Fruit fly (Drosophila melanogaster): Measurements from ENCODE around the gene Sry-delta.

Gene Sry-delta

dm6 chr3R:30092700-30093044 is 49.5 kb downstream of the Sry-delta start (continued):
- no peak for TF ChIP-seq lbe (GFP tag; optimal IDR thresholded peaks at IDR 0.05)
- peak; percentile 54; the same call in 1 of the 2 replicates for TF ChIP-seq dati (GFP tag; IDR thresholded peaks at IDR 0.05)
- TF ChIP-seq ranshi (GFP tag; IDR thresholded peaks at IDR 0.05): peak; percentile 90
- peak; percentile 87 for TF ChIP-seq ind (GFP tag; optimal IDR thresholded peaks at IDR 0.05)
- peak; percentile 68 for TF ChIP-seq odd (GFP tag; optimal IDR thresholded peaks at IDR 0.05)
- no peak for TF ChIP-seq nerfin-2 (GFP tag; IDR thresholded peaks at IDR 0.05; ENCODE audit: partially characterized antibody)
- TF ChIP-seq Fer1 (GFP tag; optimal IDR thresholded peaks at IDR 0.05): peak; percentile 84
- TF ChIP-seq Dll (GFP tag; IDR thresholded peaks at IDR 0.05; ENCODE audit: partially characterized antibody): no peak
- TF ChIP-seq rib (GFP tag; IDR thresholded peaks at IDR 0.05): peak; percentile 58
- TF ChIP-seq CG1792 (GFP tag; optimal IDR thresholded peaks at IDR 0.05): peak; percentile 70
- peak; percentile 75 for TF ChIP-seq CG6254 (GFP tag; optimal IDR thresholded peaks at IDR 0.05)
- peak; percentile 39 for TF ChIP-seq CG8359 (GFP tag; optimal IDR thresholded peaks at IDR 0.05; ENCODE audit: borderline replicate concordance)
- peak; percentile 89 for TF ChIP-seq CG13624 (GFP tag; optimal IDR thresholded peaks at IDR 0.05)
- TF ChIP-seq E2f1 (GFP tag; IDR thresholded peaks at IDR 0.05): peak; percentile 88
- peak; percentile 87 for TF ChIP-seq CG3847 (GFP tag; IDR thresholded peaks at IDR 0.05)
- TF ChIP-seq peb (GFP tag; IDR thresholded peaks at IDR 0.05): peak; percentile 77
- no peak for TF ChIP-seq hth (optimal IDR thresholded peaks at IDR 0.05)
- TF ChIP-seq HHEX (GFP tag; optimal IDR thresholded peaks at IDR 0.05): peak; percentile 86
- peak; percentile 99 for TF ChIP-seq Blimp-1 (GFP tag; optimal IDR thresholded peaks at IDR 0.05)
- TF ChIP-seq CG32532 (GFP tag; IDR thresholded peaks at IDR 0.05): peak; percentile 91
- TF ChIP-seq CG8944 (GFP tag; optimal IDR thresholded peaks at IDR 0.05): peak; percentile 81
- TF ChIP-seq bcd (GFP tag; optimal IDR thresholded peaks at IDR 0.05): peak; percentile 84
- TF ChIP-seq Hr51 (GFP tag; optimal IDR thresholded peaks at IDR 0.05): peak; percentile 78 to 80
- peak; percentile 83 for TF ChIP-seq fd3F (GFP tag; optimal IDR thresholded peaks at IDR 0.05)
- TF ChIP-seq Lim3 (GFP tag; IDR thresholded peaks at IDR 0.05): no peak
- peak; percentile 67 for TF ChIP-seq zen (tag; optimal IDR thresholded peaks at IDR 0.05)
- TF ChIP-seq CG13424 (tag; optimal IDR thresholded peaks at IDR 0.05): peak; percentile 83
- TF ChIP-seq HLH3B (GFP tag; IDR thresholded peaks at IDR 0.05): peak; percentile 88
- TF ChIP-seq CG10462 (GFP tag; optimal IDR thresholded peaks at IDR 0.05): peak; percentile 46
- TF ChIP-seq tna (GFP tag; IDR thresholded peaks at IDR 0.05; ENCODE audit: partially characterized antibody): no peak
- peak; percentile 66 for TF ChIP-seq CG14710 (tag; optimal IDR thresholded peaks at IDR 0.05)
- TF ChIP-seq CG1233 (GFP tag; optimal IDR thresholded peaks at IDR 0.05): peak; percentile 71
- TF ChIP-seq NC2β (GFP tag; optimal IDR thresholded peaks at IDR 0.05): peak; percentile 81
- peak; percentile 59 for TF ChIP-seq CG17802 (tag; optimal IDR thresholded peaks at IDR 0.05)
- TF ChIP-seq CG31388 (GFP tag; optimal IDR thresholded peaks at IDR 0.05): peak; percentile 62
- TF ChIP-seq Ptx1 (GFP tag; IDR thresholded peaks at IDR 0.05): peak; percentile 92
- peak; percentile 83 for TF ChIP-seq zfh1 (GFP tag; IDR thresholded peaks at IDR 0.05)
- TF ChIP-seq amos (GFP tag; IDR thresholded peaks at IDR 0.05; ENCODE audit: partially characterized antibody): no peak
- peak; percentile 76 for TF ChIP-seq en (GFP tag; optimal IDR thresholded peaks at IDR 0.05)
- peak; percentile 88 for TF ChIP-seq maf-S (GFP tag; optimal IDR thresholded peaks at IDR 0.05)
- TF ChIP-seq CG11696 (GFP tag; IDR thresholded peaks at IDR 0.05): peak; percentile 51
- TF ChIP-seq CG3065 (GFP tag; optimal IDR thresholded peaks at IDR 0.05): peak; percentile 29
- TF ChIP-seq oc (tag; optimal IDR thresholded peaks at IDR 0.05): peak; percentile 82
- peak in 1 of 2 experiments; percentile 76 for TF ChIP-seq eve (GFP tag; optimal IDR thresholded peaks at IDR 0.05)
- TF ChIP-seq Hmx (GFP tag; optimal IDR thresholded peaks at IDR 0.05): peak; percentile 26
- peak; percentile 94 for TF ChIP-seq gro (GFP tag; optimal IDR thresholded peaks at IDR 0.05)
- TF ChIP-seq croc (GFP tag; conservative IDR thresholded peaks at IDR 0.05): peak; percentile 60; the same call in 2 of the 3 replicates
- peak; percentile 95 for TF ChIP-seq CG2120 (GFP tag; optimal IDR thresholded peaks at IDR 0.05)
- peak; percentile 80 for TF ChIP-seq CG13894 (tag; optimal IDR thresholded peaks at IDR 0.05)
- TF ChIP-seq twi (tag; optimal IDR thresholded peaks at IDR 0.05): peak; percentile 61
- no peak for TF ChIP-seq CG8478 (optimal IDR thresholded peaks at IDR 0.05)
